Worm (Caenorhabditis elegans) whole organism, L4/young adult: Measurements from ENCODE around the gene F47B10.9.

Experiments
- W03F9.2 ChIP-seq: fragments of 150-350 bp; optimal IDR thresholded peaks from 2 replicates; lab custom pipeline; 2014; ENCODE audit warnings: missing biosample characterization, missing genetic modification characterization
- dao-5 ChIP-seq: sonication (generic microtip); optimal IDR thresholded peaks from 2 replicates; lab custom pipeline; 2016; ENCODE audit warnings: missing genotype, missing genetic modification characterization, moderate library complexity, missing compliant biosample characterization
- him-1 ChIP-seq: sonication (generic microtip); optimal IDR thresholded peaks from 2 replicates; lab custom pipeline; 2016; ENCODE audit warnings: missing genotype, missing genetic modification reagents, missing genetic modification characterization, missing compliant biosample characterization

ce11 chrX:10901766-10902165 lies 12.1 kb downstream of the F47B10.9 start:
- no peak for TF ChIP-seq W03F9.2
- no peak for TF ChIP-seq dao-5
- no peak for TF ChIP-seq him-1 (tag; lab: Kevin White, UChicago)
